Fruit fly (Drosophila melanogaster) whole organism, prepupa: ENCODE measurements around the gene CG7728.

Source experiments
- Blimp-1 ChIP-seq: fragments of 200-800 bp; sonication (Bioruptor generic); optimal IDR thresholded peaks from 3 replicates; lab custom pipeline; 2017; ENCODE audit warnings: missing biosample characterization, missing genetic modification characterization, mild to moderate bottlenecking, moderate library complexity, missing genetic modification reagents
- CG10631 ChIP-seq: fragments of 200-800 bp; sonication (Bioruptor generic); optimal IDR thresholded peaks from 2 replicates; lab custom pipeline; 2016; ENCODE audit warnings: missing biosample characterization, missing genetic modification characterization
- CG10669 ChIP-seq: fragments of 200-800 bp; sonication (Bioruptor generic); optimal IDR thresholded peaks from 3 replicates; lab custom pipeline; 2018; ENCODE audit warnings: missing biosample characterization, mild to moderate bottlenecking, missing genetic modification characterization, moderate library complexity
- CG11294 ChIP-seq: fragments of 200-800 bp; sonication (Bioruptor generic); IDR thresholded peaks from 2 replicates; pipeline ENCODE4 v1.3.6; 2022; ENCODE audit warnings: missing biosample characterization, missing genetic modification characterization
- CG11902 ChIP-seq: fragments of 200-800 bp; sonication (Bioruptor generic); optimal IDR thresholded peaks from 3 replicates; lab custom pipeline; 2016; ENCODE audit warnings: missing biosample characterization, missing genetic modification characterization
- CG15336 ChIP-seq: fragments of 200-800 bp; sonication (Bioruptor generic); IDR thresholded peaks from 2 replicates; pipeline ENCODE4 v1.3.6; 2022; ENCODE audit warnings: missing biosample characterization, missing genetic modification characterization
- CG1621 ChIP-seq: fragments of 200-800 bp; sonication (Bioruptor generic); optimal IDR thresholded peaks from 3 replicates; lab custom pipeline; 2018; ENCODE audit warnings: missing biosample characterization, mild to moderate bottlenecking, missing genetic modification characterization
- CG16779 ChIP-seq: fragments of 200-800 bp; sonication (Bioruptor generic); optimal IDR thresholded peaks from 3 replicates; lab custom pipeline; 2017; ENCODE audit warnings: missing biosample characterization, mild to moderate bottlenecking, missing genetic modification characterization
- CG3032 ChIP-seq: fragments of 200-800 bp; optimal IDR thresholded peaks from 2 replicates; lab custom pipeline; 2019; ENCODE audit warnings: missing biosample characterization, mild to moderate bottlenecking, missing genetic modification characterization, moderate library complexity
- CG31627 ChIP-seq: fragments of 200-800 bp; sonication (Bioruptor generic); optimal IDR thresholded peaks from 3 replicates; lab custom pipeline; 2016; ENCODE audit warnings: missing biosample characterization, missing genetic modification characterization
- CG4318 ChIP-seq: fragments of 200-800 bp; sonication (Bioruptor generic); optimal IDR thresholded peaks from 3 replicates; lab custom pipeline; 2017; ENCODE audit warnings: missing biosample characterization, mild to moderate bottlenecking, missing genetic modification characterization
- CG6163 ChIP-seq: fragments of 200-800 bp; sonication (Bioruptor generic); IDR thresholded peaks from 3 replicates; pipeline ENCODE4 v1.3.6; 2022; ENCODE audit warnings: missing biosample characterization, missing genetic modification characterization
- CG6792 ChIP-seq: fragments of 200-800 bp; sonication (Bioruptor generic); optimal IDR thresholded peaks from 3 replicates; lab custom pipeline; 2016; ENCODE audit warnings: missing biosample characterization, missing genetic modification characterization
- CG6854 ChIP-seq: fragments of 200-800 bp; sonication (Bioruptor generic); optimal IDR thresholded peaks from 2 replicates; lab custom pipeline; 2017; ENCODE audit warnings: missing biosample characterization, mild to moderate bottlenecking, missing genetic modification characterization
- CG7368 ChIP-seq: fragments of 200-800 bp; sonication (Bioruptor generic); optimal IDR thresholded peaks from 3 replicates; lab custom pipeline; 2016; ENCODE audit warnings: missing biosample characterization, missing genetic modification characterization
- CG8119 ChIP-seq: fragments of 200-800 bp; sonication (Bioruptor generic); IDR thresholded peaks from 3 replicates; pipeline ENCODE4 v1.3.6; 2022; ENCODE audit warnings: missing biosample characterization, missing genetic modification characterization
- CG8319 ChIP-seq: fragments of 200-800 bp; sonication (Bioruptor generic); optimal IDR thresholded peaks from 3 replicates; lab custom pipeline; 2016; ENCODE audit warnings: missing biosample characterization, missing genetic modification characterization
- CG8632 ChIP-seq: fragments of 200-800 bp; sonication (Bioruptor generic); optimal IDR thresholded peaks from 3 replicates; lab custom pipeline; 2016; ENCODE audit warnings: missing biosample characterization, missing genetic modification characterization
- Eip75B ChIP-seq: fragments of 200-800 bp; sonication (Bioruptor generic); optimal IDR thresholded peaks from 3 replicates; lab custom pipeline; 2016; ENCODE audit warnings: missing biosample characterization, missing genetic modification characterization
- Eip78C ChIP-seq: fragments of 200-800 bp; sonication (Bioruptor generic); peaks from one replicate; lab custom pipeline; 2016; ENCODE audit warnings: missing biosample characterization, missing genetic modification characterization
- Ets21C ChIP-seq: fragments of 200-800 bp; sonication (Bioruptor generic); optimal IDR thresholded peaks from 3 replicates; lab custom pipeline; 2016; ENCODE audit warnings: missing biosample characterization, missing genetic modification characterization
- Gug ChIP-seq: fragments of 200-800 bp; sonication (Bioruptor generic); IDR thresholded peaks from 2 replicates; pipeline ENCODE4 v1.3.6; 2022; ENCODE audit warnings: missing biosample characterization, missing genetic modification characterization
- Hr38 ChIP-seq: sonication (Bioruptor generic); optimal IDR thresholded peaks from 2 replicates; lab custom pipeline; 2016; ENCODE audit warnings: missing biosample characterization, missing genetic modification characterization
- Hr4 ChIP-seq: fragments of 200-800 bp; sonication (Bioruptor generic); optimal IDR thresholded peaks from 3 replicates; lab custom pipeline; 2016; ENCODE audit warnings: missing biosample characterization, missing genetic modification characterization
- Lpt ChIP-seq: fragments of 200-800 bp; sonication (Bioruptor generic); optimal IDR thresholded peaks from 3 replicates; lab custom pipeline; 2016; ENCODE audit warnings: missing biosample characterization, missing genetic modification characterization
- OdsH ChIP-seq: fragments of 200-800 bp; sonication (Bioruptor generic); optimal IDR thresholded peaks from 3 replicates; lab custom pipeline; 2016; ENCODE audit warnings: missing biosample characterization, missing genetic modification characterization
- Smox ChIP-seq: fragments of 200-800 bp; sonication (Bioruptor generic); optimal IDR thresholded peaks from 3 replicates; lab custom pipeline; 2016; ENCODE audit warnings: missing biosample characterization, missing genetic modification characterization
- Sox14 ChIP-seq: fragments of 200-800 bp; sonication (Bioruptor generic); optimal IDR thresholded peaks from 3 replicates; lab custom pipeline; 2016; ENCODE audit warnings: missing biosample characterization, missing genetic modification characterization
- Sox15 ChIP-seq: fragments of 200-800 bp; sonication (Bioruptor generic); optimal IDR thresholded peaks from 3 replicates; lab custom pipeline; 2016; ENCODE audit warnings: missing biosample characterization, missing genetic modification characterization
- achi ChIP-seq: fragments of 200-800 bp; sonication (Bioruptor generic); optimal IDR thresholded peaks from 3 replicates; lab custom pipeline; 2016; ENCODE audit warnings: missing biosample characterization, missing genetic modification characterization
- acj6 ChIP-seq: fragments of 200-800 bp; sonication (Bioruptor generic); optimal IDR thresholded peaks from 3 replicates; lab custom pipeline; 2016; ENCODE audit warnings: missing biosample characterization, missing genetic modification characterization
- dac ChIP-seq: fragments of 200-800 bp; sonication (Bioruptor generic); optimal IDR thresholded peaks from 2 replicates; lab custom pipeline; 2017; ENCODE audit warnings: missing biosample characterization, mild to moderate bottlenecking, missing genetic modification characterization
- dsx ChIP-seq: fragments of 200-800 bp; optimal IDR thresholded peaks from 3 replicates; lab custom pipeline; 2019; ENCODE audit warnings: missing biosample characterization, mild to moderate bottlenecking, missing genetic modification characterization, moderate library complexity; ENCODE audit not compliant: poor library complexity, severe bottlenecking
- esn ChIP-seq: fragments of 200-800 bp; sonication (Bioruptor generic); optimal IDR thresholded peaks from 2 replicates; lab custom pipeline; 2016; ENCODE audit warnings: missing biosample characterization, mild to moderate bottlenecking, missing genetic modification characterization, moderate library complexity
- fd59A ChIP-seq: fragments of 200-800 bp; sonication (Bioruptor generic); optimal IDR thresholded peaks from 2 replicates; lab custom pipeline; 2017; ENCODE audit warnings: missing biosample characterization, mild to moderate bottlenecking, missing genetic modification characterization, missing genetic modification reagents
- fkh ChIP-seq: fragments of 200-800 bp; sonication (Bioruptor generic); optimal IDR thresholded peaks from 3 replicates; lab custom pipeline; 2017; ENCODE audit warnings: missing biosample characterization, mild to moderate bottlenecking, missing genetic modification characterization, moderate library complexity
- lz ChIP-seq: fragments of 200-800 bp; sonication (Bioruptor generic); optimal IDR thresholded peaks from 3 replicates; lab custom pipeline; 2016; ENCODE audit warnings: missing biosample characterization, missing genetic modification characterization
- pdm3 ChIP-seq: fragments of 200-800 bp; sonication (Bioruptor generic); optimal IDR thresholded peaks from 3 replicates; lab custom pipeline; 2016; ENCODE audit warnings: missing biosample characterization, missing genetic modification characterization
- salr ChIP-seq, 2 experiments: fragments of 200-800 bp; sonication (Bioruptor generic); optimal IDR thresholded peaks; 3 replicates each; lab custom pipeline; 2016 to 2018; ENCODE audit warnings: missing biosample characterization in 2 of 2, missing genetic modification characterization in 2 of 2, mild to moderate bottlenecking in 1 of 2
- spab ChIP-seq: fragments of 200-800 bp; sonication (Bioruptor generic); optimal IDR thresholded peaks from 2 replicates; lab custom pipeline; 2017; ENCODE audit warnings: missing biosample characterization, mild to moderate bottlenecking, missing genetic modification characterization, missing genetic modification reagents
- ss ChIP-seq, 2 experiments: fragments of 200-800 bp; sonication (Bioruptor generic); optimal IDR thresholded peaks; 2 replicates in 1 of 2; 3 replicates in 1 of 2; lab custom pipeline; 2017 to 2018; ENCODE audit warnings: mild to moderate bottlenecking in 2 of 2, missing biosample characterization in 2 of 2, missing genetic modification characterization in 2 of 2, moderate library complexity in 1 of 2
- svp ChIP-seq: fragments of 200-800 bp; sonication (Bioruptor generic); peaks from one replicate; lab custom pipeline; 2016; ENCODE audit warnings: missing biosample characterization, missing genetic modification characterization
- vri ChIP-seq: fragments of 200-800 bp; sonication (Bioruptor generic); optimal IDR thresholded peaks from 3 replicates; lab custom pipeline; 2016; ENCODE audit warnings: missing biosample characterization, mild to moderate bottlenecking, missing genetic modification characterization

The CG7728 gene

DNA sequence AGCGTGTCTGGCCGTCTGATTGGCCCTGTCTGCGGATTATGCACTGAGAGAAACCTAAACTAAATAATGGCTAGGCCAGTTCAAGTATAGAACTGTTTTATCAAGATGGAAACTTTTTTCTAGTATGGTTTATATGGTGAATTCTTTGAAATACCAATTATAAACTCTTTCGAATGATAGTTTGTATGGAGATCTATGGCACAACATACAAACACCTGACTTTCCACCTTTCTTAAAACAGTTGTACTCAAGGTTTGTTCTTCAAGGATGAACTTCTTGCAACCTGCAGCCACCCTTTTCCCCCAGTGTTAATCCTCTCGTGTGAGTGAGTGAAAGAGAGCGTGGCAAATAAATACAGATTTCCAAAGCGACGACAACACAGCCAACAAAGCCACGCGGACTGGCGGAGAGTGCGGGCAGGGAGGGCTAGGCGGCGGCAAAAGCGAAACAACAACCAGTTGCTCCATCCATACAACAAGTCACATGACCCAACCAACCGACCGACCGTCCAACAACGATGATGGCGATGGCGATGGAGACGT is 12.0 kb upstream of the CG7728 start (continued):
- peak; percentile 92 for TF ChIP-seq CG8632 (GFP tag; lab: Kevin White, UChicago)
- TF ChIP-seq CG10669 = peak; percentile 97
- peak; percentile 89 for TF ChIP-seq esn (GFP tag; lab: Kevin White, UChicago)
- TF ChIP-seq CG10631 (GFP tag; lab: Kevin White, UChicago) = peak; percentile 91
- TF ChIP-seq fd59A (GFP tag; lab: Kevin White, UChicago) = peak; percentile 92
- peak; percentile 80 for TF ChIP-seq CG8319
- no peak for TF ChIP-seq fkh (GFP tag; lab: Kevin White, UChicago)
- TF ChIP-seq CG16779 (tag; lab: Kevin White, UChicago) = peak; percentile 83
- peak; percentile 91 for TF ChIP-seq CG6792
- no peak for TF ChIP-seq CG6854
- peak; percentile 84 for TF ChIP-seq CG31627
- TF ChIP-seq Sox15 (GFP tag; lab: Kevin White, UChicago) = peak; percentile 92
- TF ChIP-seq CG6163 (GFP tag; lab: Robert Waterston, UW) = peak; percentile 84
- peak; percentile 95 for TF ChIP-seq Eip75B
- peak; percentile 92 for TF ChIP-seq CG8119 (GFP tag; lab: Robert Waterston, UW)
- TF ChIP-seq pdm3 (GFP tag; lab: Kevin White, UChicago) = peak; percentile 93
- TF ChIP-seq dsx = peak; percentile 92
- TF ChIP-seq CG11294 = peak; percentile 73; the same call in 1 of the 2 replicates
- peak; percentile 91 for TF ChIP-seq spab (GFP tag; lab: Kevin White, UChicago)
- peak; percentile 88 to 90 for TF ChIP-seq salr (GFP tag; optimal IDR thresholded peaks at IDR 0.05; lab: Kevin White, UChicago)
- TF ChIP-seq lz = peak; percentile 89
- TF ChIP-seq CG15336 (GFP tag; lab: Robert Waterston, UW) = peak; percentile 93
- peak; percentile 92 for TF ChIP-seq Sox14 (GFP tag; lab: Kevin White, UChicago)
- TF ChIP-seq Hr38 (GFP tag; lab: Kevin White, UChicago) = peak; percentile 38
- peak; percentile 85 for TF ChIP-seq Smox (GFP tag; lab: Kevin White, UChicago)
- TF ChIP-seq OdsH (GFP tag; lab: Kevin White, UChicago) = peak; percentile 92
- peak; percentile 95 for TF ChIP-seq Hr4 (GFP tag; lab: Kevin White, UChicago)
- peak; percentile 80 for TF ChIP-seq Ets21C (GFP tag; lab: Kevin White, UChicago)
- peak; percentile 85 for TF ChIP-seq CG11902 (GFP tag; lab: Kevin White, UChicago)
- TF ChIP-seq CG7368 (GFP tag; lab: Kevin White, UChicago) = peak; percentile 90

DNA sequence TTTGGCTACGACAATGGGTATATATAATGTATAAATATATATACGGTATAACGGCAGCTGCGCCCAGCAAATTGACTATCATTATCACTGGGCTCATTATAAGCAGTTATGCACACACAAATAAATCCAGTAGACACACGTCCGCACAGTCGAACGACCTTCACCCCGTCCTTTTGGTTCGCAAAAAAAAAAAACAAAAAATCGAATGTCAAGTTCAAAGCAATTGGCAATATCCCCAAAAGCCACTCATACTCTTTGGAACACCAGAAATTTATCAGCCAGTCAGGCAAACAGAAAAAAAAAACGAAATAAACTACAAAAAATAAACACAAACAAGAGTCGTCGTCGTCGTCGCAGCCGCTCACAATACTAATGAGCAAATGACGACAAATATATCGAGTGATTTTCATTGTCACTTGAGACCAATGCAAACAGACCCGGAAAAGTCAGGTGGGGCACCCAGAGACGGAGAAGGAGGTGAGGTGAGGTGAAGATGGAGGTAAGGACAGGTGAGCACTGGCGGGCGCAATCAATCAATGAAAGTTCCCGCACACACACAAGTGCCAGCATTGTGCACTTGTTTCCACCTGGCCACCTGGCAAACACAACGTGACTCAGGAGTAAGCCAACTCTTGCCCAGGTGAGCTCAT is 11.4 kb upstream of the CG7728 start:
- TF ChIP-seq Gug (GFP tag; lab: Robert Waterston, UW) (peak; percentile 39; the same call in 1 of the 2 replicates), CG6854 (no peak), fkh (GFP tag; lab: Kevin White, UChicago) (peak; percentile 89), CG7368 (GFP tag; lab: Kevin White, UChicago) (no peak), vri (GFP tag; lab: Kevin White, UChicago) (peak; percentile 19), ss (GFP tag; optimal IDR thresholded peaks at IDR 0.05; lab: Kevin White, UChicago) (no peak), fd59A (GFP tag; lab: Kevin White, UChicago) (no peak), CG1621 (tag; lab: Kevin White, UChicago) (no peak), CG4318 (no peak), CG3032 (peak; percentile 11), CG10631 (GFP tag; lab: Kevin White, UChicago) (no peak)

DNA sequence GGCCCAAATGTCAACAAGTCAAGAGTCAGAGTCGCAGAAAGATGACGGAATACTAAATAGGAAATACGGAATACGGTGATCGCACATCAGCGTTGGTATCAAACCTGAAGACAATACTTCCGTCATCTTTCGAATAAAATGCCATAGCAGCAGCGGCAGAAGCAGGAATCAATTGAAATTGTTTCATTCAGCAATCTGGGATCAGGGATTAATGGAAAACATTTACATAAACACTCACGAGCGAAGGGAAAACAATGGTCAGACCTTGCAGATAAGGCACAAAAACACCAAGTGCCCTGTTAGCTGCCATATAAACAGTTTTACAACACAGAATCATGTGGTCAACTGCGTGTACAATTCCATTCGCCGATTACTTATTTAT is 10.9 kb upstream of the CG7728 start:
- no peak for TF ChIP-seq achi
- no peak for TF ChIP-seq fkh (GFP tag; lab: Kevin White, UChicago)
- TF ChIP-seq svp = peak; percentile 97
- peak; percentile 30 for TF ChIP-seq Eip78C
- no peak for TF ChIP-seq dac (GFP tag; lab: Kevin White, UChicago)
- TF ChIP-seq Lpt (GFP tag; lab: Kevin White, UChicago) = no peak
- no peak for TF ChIP-seq CG8632 (GFP tag; lab: Kevin White, UChicago)
- TF ChIP-seq Blimp-1 (GFP tag; lab: Kevin White, UChicago) = no peak
- no peak for TF ChIP-seq acj6 (GFP tag; lab: Kevin White, UChicago)
- TF ChIP-seq CG1621 (tag; lab: Kevin White, UChicago) = no peak
